Worm (Caenorhabditis elegans) whole organism, early embryonic: ENCODE results near the gene F26A1.3.

Experiments used
- B0310.2 ChIP-seq: sonication (generic microtip); optimal IDR thresholded peaks from 2 replicates; lab custom pipeline; 2016; ENCODE audit warnings: mild to moderate bottlenecking, missing genetic modification characterization, missing compliant biosample characterization
- F13C5.2 ChIP-seq: sonication (generic microtip); optimal IDR thresholded peaks from 2 replicates; lab custom pipeline; 2017; ENCODE audit warnings: mild to moderate bottlenecking, missing genetic modification characterization, inconsistent platforms, missing compliant biosample characterization
- ama-1 ChIP-seq: fragments of 150-350 bp; optimal IDR thresholded peaks from 2 replicates; lab custom pipeline; 2014
- ets-7 ChIP-seq: sonication (generic microtip); optimal IDR thresholded peaks from 2 replicates; lab custom pipeline; 2016; ENCODE audit warnings: missing genotype, missing genetic modification characterization, missing compliant biosample characterization
- flt-1 ChIP-seq: fragments of 200-800 bp; sonication (Bioruptor generic); IDR thresholded peaks from 2 replicates; pipeline ENCODE4 v1.3.6; 2022; ENCODE audit warnings: missing genetic modification characterization, missing compliant biosample characterization
- hmg-4 ChIP-seq: fragments of 200-800 bp; sonication (Bioruptor generic); optimal IDR thresholded peaks from 2 replicates; lab custom pipeline; 2018; ENCODE audit warnings: mild to moderate bottlenecking, missing genetic modification characterization, missing compliant biosample characterization
- hnd-1 ChIP-seq: sonication (generic microtip); optimal IDR thresholded peaks from 2 replicates; lab custom pipeline; 2016; ENCODE audit warnings: missing genetic modification characterization, missing compliant biosample characterization
- scrt-1 ChIP-seq: fragments of 200-800 bp; sonication (Bioruptor generic); IDR thresholded peaks from 2 replicates; pipeline ENCODE4 v1.3.6; 2022; ENCODE audit warnings: missing genetic modification characterization, missing compliant biosample characterization
- sea-1 ChIP-seq: fragments of 200-800 bp; sonication (Bioruptor generic); conservative IDR thresholded peaks from 2 replicates; pipeline ENCODE4 v1.3.6; 2022; ENCODE audit warnings: missing genetic modification characterization, missing compliant biosample characterization
- tbx-37 ChIP-seq: fragments of 200-800 bp; sonication (Bioruptor generic); conservative IDR thresholded peaks from 2 replicates; pipeline ENCODE4 v1.3.6; 2022; ENCODE audit warnings: missing genetic modification reagents, missing genetic modification characterization, missing compliant biosample characterization
- tra-4 ChIP-seq: sonication (generic microtip); optimal IDR thresholded peaks from 2 replicates; lab custom pipeline; 2017; ENCODE audit warnings: missing genetic modification characterization, missing compliant biosample characterization

- TF ChIP-seq flt-1 (GFP tag; lab: Robert Waterston, UW) (no peak), ama-1 (lab: Kevin White, UChicago) (no peak), scrt-1 (GFP tag; lab: Robert Waterston, UW) (no peak), hmg-4 (GFP tag; lab: Kevin White, UChicago) (no peak), tbx-37 (no peak), ets-7 (tag; lab: Kevin White, UChicago) (no peak), F13C5.2 (tag; lab: Kevin White, UChicago) (no peak), tra-4 (tag; lab: Kevin White, UChicago) (no peak), B0310.2 (tag; lab: Kevin White, UChicago) (no peak), sea-1 (GFP tag; lab: Robert Waterston, UW) (no peak), hnd-1 (tag; lab: Kevin White, UChicago) (no peak)
Measured at ce11 chrIII:4802707-4803106, 24.0 kb upstream of the F26A1.3 start, which contains the start of gene metl-5.
